Worm (Caenorhabditis elegans) whole organism, L4/young adult: ENCODE data around the gene ger-1.

Experiments used
- W03F9.2 ChIP-seq: fragments of 150-350 bp; optimal IDR thresholded peaks from 2 replicates; lab custom pipeline; 2014; ENCODE audit warnings: missing biosample characterization, missing genetic modification characterization
- dao-5 ChIP-seq: sonication (generic microtip); optimal IDR thresholded peaks from 2 replicates; lab custom pipeline; 2016; ENCODE audit warnings: missing genotype, missing genetic modification characterization, moderate library complexity, missing compliant biosample characterization
- him-1 ChIP-seq: sonication (generic microtip); optimal IDR thresholded peaks from 2 replicates; lab custom pipeline; 2016; ENCODE audit warnings: missing genotype, missing genetic modification reagents, missing genetic modification characterization, missing compliant biosample characterization

- TF ChIP-seq him-1 (tag; lab: Kevin White, UChicago) (no peak), dao-5 (no peak), W03F9.2 (tag; lab: Kevin White, UChicago) (no peak)
Measured at ce11 chrIII:7034252-7035223, 32.7 kb downstream of the ger-1 start.
